Fruit fly (Drosophila melanogaster) whole organism, embryonic: ENCODE results near the gene CG13609.

Experiments used
- Adf1 ChIP-seq: fragments of 200-800 bp; sonication (Bioruptor generic); IDR thresholded peaks from 2 replicates; pipeline ENCODE4 v1.3.6; 2022; ENCODE audit warnings: missing biosample characterization, missing genetic modification characterization
- CG10543 ChIP-seq: fragments of 200-800 bp; sonication (Bioruptor generic); optimal IDR thresholded peaks from 3 replicates; lab custom pipeline; 2017; ENCODE audit warnings: missing biosample characterization, mild to moderate bottlenecking, missing genetic modification characterization, moderate library complexity
- CG11696 ChIP-seq: fragments of 200-800 bp; sonication (Bioruptor generic); IDR thresholded peaks from 2 replicates; pipeline ENCODE4 v1.3.6; 2022; ENCODE audit warnings: missing biosample characterization, missing genetic modification characterization
- CG12299 ChIP-seq: fragments of 200-800 bp; sonication (Bioruptor generic); optimal IDR thresholded peaks from 2 replicates; lab custom pipeline; 2018; ENCODE audit warnings: missing biosample characterization, mild to moderate bottlenecking, missing genetic modification characterization
- CG13775 ChIP-seq: fragments of 200-800 bp; sonication (Bioruptor generic); optimal IDR thresholded peaks from 3 replicates; lab custom pipeline; 2017; ENCODE audit warnings: missing biosample characterization, mild to moderate bottlenecking, missing genetic modification characterization
- CG15514 ChIP-seq: fragments of 200-800 bp; sonication (Bioruptor generic); optimal IDR thresholded peaks from 3 replicates; lab custom pipeline; 2017; ENCODE audit warnings: missing biosample characterization, missing genetic modification characterization, mild to moderate bottlenecking, moderate library complexity, missing genetic modification reagents
- CG17802 ChIP-seq: fragments of 200-800 bp; sonication (Bioruptor generic); optimal IDR thresholded peaks from 2 replicates; lab custom pipeline; 2018; ENCODE audit warnings: missing biosample characterization, mild to moderate bottlenecking, missing genetic modification characterization, moderate library complexity
- CG18011 ChIP-seq: fragments of 200-800 bp; sonication (Bioruptor generic); optimal IDR thresholded peaks from 2 replicates; lab custom pipeline; 2017; ENCODE audit warnings: missing biosample characterization, missing genetic modification characterization, mild to moderate bottlenecking, moderate library complexity, missing genotype
- CG32772 ChIP-seq: fragments of 200-800 bp; sonication (Bioruptor generic); IDR thresholded peaks from 2 replicates; pipeline ENCODE4 v1.3.6; 2022; ENCODE audit warnings: missing biosample characterization, missing genetic modification characterization
- CG4404 ChIP-seq: fragments of 200-800 bp; sonication (Bioruptor generic); IDR thresholded peaks from 2 replicates; pipeline ENCODE4 v1.3.6; 2022; ENCODE audit warnings: missing biosample characterization, missing genetic modification characterization
- CG4707 ChIP-seq: fragments of 200-800 bp; sonication (Bioruptor generic); optimal IDR thresholded peaks from 2 replicates; lab custom pipeline; 2018; ENCODE audit warnings: missing biosample characterization, mild to moderate bottlenecking, missing genetic modification characterization, moderate library complexity
- CG5953 ChIP-seq: fragments of 200-800 bp; sonication (Bioruptor generic); IDR thresholded peaks from 2 replicates; pipeline ENCODE4 v1.3.6; 2022; ENCODE audit warnings: missing biosample characterization, missing genetic modification characterization
- CG6272 ChIP-seq: fragments of 200-800 bp; sonication (Bioruptor generic); IDR thresholded peaks from 2 replicates; pipeline ENCODE4 v1.3.6; 2022; ENCODE audit warnings: missing biosample characterization, missing genetic modification characterization
- CG9727 ChIP-seq: fragments of 200-800 bp; sonication (Bioruptor generic); optimal IDR thresholded peaks from 3 replicates; lab custom pipeline; 2017; ENCODE audit warnings: missing biosample characterization, mild to moderate bottlenecking, missing genetic modification characterization
- CG9817 ChIP-seq: fragments of 200-800 bp; sonication (Bioruptor generic); optimal IDR thresholded peaks from 2 replicates; lab custom pipeline; 2018; ENCODE audit warnings: missing biosample characterization, mild to moderate bottlenecking, missing genetic modification characterization, moderate library complexity
- Doc3 ChIP-seq: fragments of 200-800 bp; sonication (Bioruptor generic); IDR thresholded peaks from 3 replicates; pipeline ENCODE4 v1.3.6; 2022; ENCODE audit warnings: missing biosample characterization, missing genetic modification characterization; ENCODE audit not compliant: partially characterized antibody
- E2f2 ChIP-seq: fragments of 200-800 bp; sonication (Bioruptor generic); IDR thresholded peaks from 2 replicates; pipeline ENCODE4 v1.3.6; 2022; ENCODE audit warnings: missing biosample characterization, missing genetic modification characterization
- Hand ChIP-seq: fragments of 200-800 bp; sonication (Bioruptor generic); optimal IDR thresholded peaks from 2 replicates; lab custom pipeline; 2017; ENCODE audit warnings: mild to moderate bottlenecking, missing biosample characterization, missing genetic modification reagents, missing genetic modification characterization
- Hr78 ChIP-seq, 2 experiments: fragments of 200-800 bp in 1 of 2; fragments of >200 bp in 1 of 2; sonication (Bioruptor generic) in 1 of 2; optimal IDR thresholded peaks; 2 replicates each; lab custom pipeline; 2017 to 2019; ENCODE audit warnings: missing biosample characterization in 2 of 2, missing genetic modification characterization in 2 of 2, mild to moderate bottlenecking in 1 of 2, moderate library complexity in 1 of 2
- Jarid2 ChIP-seq: fragments of 200-800 bp; sonication (Bioruptor generic); optimal IDR thresholded peaks from 3 replicates; lab custom pipeline; 2017; ENCODE audit warnings: mild to moderate bottlenecking, missing biosample characterization, missing genetic modification reagents, missing genetic modification characterization
- Lhr ChIP-seq: fragments of 200-800 bp; sonication (Bioruptor generic); optimal IDR thresholded peaks from 3 replicates; lab custom pipeline; 2017; ENCODE audit warnings: mild to moderate bottlenecking, missing biosample characterization, missing genetic modification reagents, missing genetic modification characterization
- MESR4 ChIP-seq: fragments of 200-800 bp; sonication (Bioruptor generic); optimal IDR thresholded peaks from 2 replicates; lab custom pipeline; 2018; ENCODE audit warnings: missing biosample characterization, mild to moderate bottlenecking, missing genetic modification characterization, moderate library complexity
- NFAT ChIP-seq: fragments of 200-800 bp; sonication (Bioruptor generic); IDR thresholded peaks from 2 replicates; pipeline ENCODE4 v1.3.6; 2022; ENCODE audit warnings: missing biosample characterization, missing genetic modification characterization
- PHDP ChIP-seq: fragments of 200-800 bp; sonication (Bioruptor generic); optimal IDR thresholded peaks from 3 replicates; lab custom pipeline; 2018; ENCODE audit warnings: missing biosample characterization, mild to moderate bottlenecking, missing genetic modification characterization, moderate library complexity
- Ssrp ChIP-seq: fragments of 200-800 bp; sonication (Bioruptor generic); optimal IDR thresholded peaks from 2 replicates; lab custom pipeline; 2018; ENCODE audit warnings: missing biosample characterization, mild to moderate bottlenecking, missing genetic modification characterization, moderate library complexity
- Trl ChIP-seq, 3 experiments: fragments of >200 bp in 2 of 3; fragments of 200-800 bp in 1 of 3; sonication (Bioruptor generic) in 1 of 3; optimal IDR thresholded peaks; 2 replicates in 1 of 3; 3 replicates in 2 of 3; lab custom pipeline; 2016 to 2017; ENCODE audit warnings: missing biosample characterization in 1 of 3, missing genetic modification characterization in 1 of 3
- aop ChIP-seq: fragments of 200-800 bp; sonication (Bioruptor generic); IDR thresholded peaks from 2 replicates; pipeline ENCODE4 v1.3.6; 2022; ENCODE audit warnings: missing biosample characterization, missing genetic modification characterization
- caup ChIP-seq: fragments of 200-800 bp; sonication (Bioruptor generic); optimal IDR thresholded peaks from 3 replicates; lab custom pipeline; 2017; ENCODE audit warnings: missing biosample characterization, mild to moderate bottlenecking, missing genetic modification characterization, moderate library complexity; ENCODE audit not compliant: severe bottlenecking
- chm ChIP-seq: fragments of 200-800 bp; sonication (Bioruptor generic); IDR thresholded peaks from 2 replicates; pipeline ENCODE4 v1.3.6; 2022; ENCODE audit warnings: missing biosample characterization, missing genetic modification characterization
- crol ChIP-seq: fragments of 200-800 bp; sonication (Bioruptor generic); IDR thresholded peaks from 2 replicates; pipeline ENCODE4 v1.3.6; 2022; ENCODE audit warnings: missing biosample characterization, missing genetic modification characterization
- dmrt11E ChIP-seq: fragments of 200-800 bp; sonication (Bioruptor generic); optimal IDR thresholded peaks from 3 replicates; lab custom pipeline; 2018; ENCODE audit warnings: missing biosample characterization, mild to moderate bottlenecking, missing genetic modification characterization, moderate library complexity
- ems ChIP-seq: fragments of 200-800 bp; sonication (Bioruptor generic); optimal IDR thresholded peaks from 3 replicates; lab custom pipeline; 2016; ENCODE audit warnings: missing biosample characterization, missing genetic modification characterization
- ftz-f1 ChIP-seq: fragments of 200-800 bp; sonication (Bioruptor generic); optimal IDR thresholded peaks from 2 replicates; lab custom pipeline; 2016; ENCODE audit warnings: missing biosample characterization, missing genetic modification characterization
- ind ChIP-seq: fragments of 200-800 bp; sonication (Bioruptor generic); optimal IDR thresholded peaks from 3 replicates; lab custom pipeline; 2016; ENCODE audit warnings: missing biosample characterization, missing genetic modification characterization
- jing ChIP-seq: fragments of 200-800 bp; sonication (Bioruptor generic); optimal IDR thresholded peaks from 2 replicates; lab custom pipeline; 2018; ENCODE audit warnings: missing biosample characterization, mild to moderate bottlenecking, missing genetic modification characterization
- lmd ChIP-seq: fragments of 200-800 bp; sonication (Bioruptor generic); IDR thresholded peaks from 2 replicates; pipeline ENCODE4 v1.3.6; 2022; ENCODE audit warnings: missing biosample characterization, missing genetic modification characterization
- mirr ChIP-seq: fragments of 200-800 bp; sonication (Bioruptor generic); optimal IDR thresholded peaks from 3 replicates; lab custom pipeline; 2018; ENCODE audit warnings: missing biosample characterization, mild to moderate bottlenecking, missing genetic modification characterization
- p53 ChIP-seq: fragments of 200-800 bp; sonication (Bioruptor generic); optimal IDR thresholded peaks from 2 replicates; lab custom pipeline; 2016; ENCODE audit warnings: missing biosample characterization, missing genetic modification characterization
- psq ChIP-seq: fragments of 200-800 bp; sonication (Bioruptor generic); optimal IDR thresholded peaks from 2 replicates; lab custom pipeline; 2017; ENCODE audit warnings: missing biosample characterization, missing genetic modification characterization
- row ChIP-seq: fragments of 200-800 bp; sonication (Bioruptor generic); IDR thresholded peaks from 3 replicates; pipeline ENCODE4 v1.3.6; 2022; ENCODE audit warnings: missing biosample characterization, missing genetic modification characterization
- sna ChIP-seq: fragments of 200-800 bp; sonication (Bioruptor generic); IDR thresholded peaks from 2 replicates; pipeline ENCODE4 v1.3.6; 2022; ENCODE audit warnings: missing biosample characterization, missing genetic modification characterization; ENCODE audit not compliant: partially characterized antibody
- so ChIP-seq: fragments of 200-800 bp; sonication (Bioruptor generic); IDR thresholded peaks from 3 replicates; pipeline ENCODE4 v1.3.6; 2022; ENCODE audit warnings: missing biosample characterization, missing genetic modification characterization
- sqz ChIP-seq: fragments of 200-800 bp; sonication (Bioruptor generic); optimal IDR thresholded peaks from 3 replicates; lab custom pipeline; 2018; ENCODE audit warnings: missing biosample characterization, mild to moderate bottlenecking, missing genetic modification characterization
- trem ChIP-seq: fragments of 200-800 bp; optimal IDR thresholded peaks from 3 replicates; lab custom pipeline; 2019; ENCODE audit warnings: missing biosample characterization, mild to moderate bottlenecking, missing genetic modification characterization, moderate library complexity
- vvl ChIP-seq: fragments of 200-800 bp; sonication (Bioruptor generic); IDR thresholded peaks from 2 replicates; pipeline ENCODE4 v1.3.6; 2022; ENCODE audit warnings: missing biosample characterization, missing genetic modification characterization
- wek ChIP-seq: fragments of 200-800 bp; sonication (Bioruptor generic); optimal IDR thresholded peaks from 3 replicates; lab custom pipeline; 2018; ENCODE audit warnings: missing biosample characterization, mild to moderate bottlenecking, missing genetic modification characterization, moderate library complexity

Gene CG13609

DNA sequence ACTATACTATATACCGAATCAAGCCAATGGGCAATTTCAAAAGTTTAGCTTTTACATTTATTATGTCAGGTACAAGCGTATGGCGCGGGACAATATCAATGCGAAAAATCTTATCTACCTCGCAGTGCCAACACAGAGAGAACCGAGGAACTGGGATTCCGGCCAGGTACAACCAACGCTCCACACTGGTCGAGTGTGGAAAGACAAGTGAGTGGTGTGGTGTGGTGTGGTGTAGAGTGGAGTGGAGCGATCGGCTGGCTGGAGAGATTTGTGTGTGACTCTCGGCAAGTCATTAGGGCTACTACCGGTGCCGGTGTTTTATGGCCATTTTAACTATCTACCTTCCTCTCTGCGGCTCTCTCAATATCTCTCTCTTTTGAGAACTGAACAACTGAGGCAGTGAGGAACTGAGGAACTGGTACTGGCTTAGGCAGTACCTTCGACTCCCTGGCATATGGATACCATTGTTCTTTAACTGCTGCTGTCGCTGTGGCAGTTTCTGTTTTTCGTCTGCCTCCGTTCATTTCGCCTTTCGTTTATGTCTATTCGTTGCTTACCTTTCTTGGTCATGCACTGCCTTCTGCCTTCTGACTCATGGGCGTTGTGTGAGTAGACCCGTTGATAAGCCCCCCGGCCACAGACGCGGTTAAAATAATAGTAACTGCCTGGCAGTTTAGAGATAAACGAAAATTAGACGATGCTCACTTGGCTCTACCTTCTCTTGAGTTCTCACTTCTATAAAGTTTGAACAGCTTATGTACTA is 32.6 kb downstream of the CG13609 start (continued):
- peak; percentile 22 for TF ChIP-seq mirr (GFP tag; lab: Kevin White, UChicago)
- TF ChIP-seq E2f2 (GFP tag; lab: Robert Waterston, UW): peak; percentile 62
- peak; percentile 83 for TF ChIP-seq CG12299 (tag; lab: Kevin White, UChicago)
- TF ChIP-seq Trl (optimal IDR thresholded peaks at IDR 0.05; lab: Kevin White, UChicago): peak; percentile 83 to 90
- TF ChIP-seq Trl (GFP tag; optimal IDR thresholded peaks at IDR 0.05; lab: Kevin White, UChicago): peak; percentile 88
- peak; percentile 67 for TF ChIP-seq wek (GFP tag; lab: Kevin White, UChicago)
- peak; percentile 89 for TF ChIP-seq CG32772
- no peak for TF ChIP-seq Doc3 (GFP tag; lab: Robert Waterston, UW)
- TF ChIP-seq CG17802 (tag; lab: Kevin White, UChicago): peak; percentile 78

DNA sequence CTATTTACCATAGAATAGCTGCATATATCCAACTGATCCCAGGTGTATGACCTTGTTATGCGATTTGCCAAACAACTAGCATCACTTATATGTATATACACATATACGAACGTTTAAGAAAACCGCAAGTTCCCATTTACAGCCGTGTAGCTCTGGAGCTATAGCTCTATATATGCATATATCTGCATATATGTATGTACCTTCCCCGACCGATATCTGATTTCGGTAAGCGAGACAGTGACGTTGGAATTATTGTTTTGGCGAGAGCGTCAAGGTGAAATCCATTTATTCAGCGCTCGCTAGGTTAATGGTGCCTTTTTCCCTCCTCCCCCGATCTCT is 33.2 kb downstream of the CG13609 start:
- peak; percentile 32 for TF ChIP-seq MESR4 (GFP tag; lab: Kevin White, UChicago)
- TF ChIP-seq row: no peak
- TF ChIP-seq CG6272: no peak
- peak; percentile 85 for TF ChIP-seq ftz-f1 (GFP tag; lab: Kevin White, UChicago)
- TF ChIP-seq mirr (GFP tag; lab: Kevin White, UChicago): no peak
- peak; percentile 54 for TF ChIP-seq CG9727
- TF ChIP-seq so (GFP tag; lab: Robert Waterston, UW): peak; percentile 1; the same call in 1 of the 3 replicates
- no peak for TF ChIP-seq dmrt11E (tag; lab: Kevin White, UChicago)
- TF ChIP-seq sqz (GFP tag; lab: Kevin White, UChicago): no peak
- peak; percentile 47; the same call in 1 of the 2 replicates for TF ChIP-seq crol (GFP tag; lab: Robert Waterston, UW)
- TF ChIP-seq lmd (GFP tag; lab: Robert Waterston, UW): no peak
- TF ChIP-seq Hand: no peak
- TF ChIP-seq CG18011 (GFP tag; lab: Kevin White, UChicago): no peak
- TF ChIP-seq CG15514 (GFP tag; lab: Kevin White, UChicago): no peak
- no peak for TF ChIP-seq NFAT (GFP tag; lab: Robert Waterston, UW)
- no peak for TF ChIP-seq CG17802 (tag; lab: Kevin White, UChicago)
- no peak for TF ChIP-seq vvl (GFP tag; lab: Robert Waterston, UW)
- TF ChIP-seq trem (tag; lab: Kevin White, UChicago): no peak
- no peak for TF ChIP-seq ems (GFP tag; lab: Kevin White, UChicago)
- TF ChIP-seq psq: no peak
- TF ChIP-seq caup: no peak
- TF ChIP-seq Jarid2 (GFP tag; lab: Kevin White, UChicago): no peak
- TF ChIP-seq p53 (GFP tag; lab: Kevin White, UChicago): no peak
- TF ChIP-seq Ssrp (tag; lab: Kevin White, UChicago): no peak
- peak in 1 of 2 experiments; percentile 6 for TF ChIP-seq Hr78 (GFP tag; optimal IDR thresholded peaks at IDR 0.05; lab: Kevin White, UChicago)
- TF ChIP-seq CG10543: no peak
- 0 out of 2 replicates have a peak, but pooled peaks have one; percentile 1 for TF ChIP-seq aop (GFP tag; lab: Robert Waterston, UW)
- TF ChIP-seq CG5953 (GFP tag; lab: Robert Waterston, UW): no peak
- TF ChIP-seq Adf1 (GFP tag; lab: Robert Waterston, UW): no peak
- TF ChIP-seq CG13775 (GFP tag; lab: Kevin White, UChicago): no peak
- TF ChIP-seq CG11696 (GFP tag; lab: Robert Waterston, UW): no peak
- TF ChIP-seq CG4707 (GFP tag; lab: Kevin White, UChicago): no peak
- no peak for TF ChIP-seq CG4404 (GFP tag; lab: Robert Waterston, UW)
- no peak for TF ChIP-seq sna (GFP tag; lab: Robert Waterston, UW)
- TF ChIP-seq CG9817 (tag; lab: Kevin White, UChicago): no peak
- no peak for TF ChIP-seq ind
- TF ChIP-seq PHDP (tag; lab: Kevin White, UChicago): no peak
- TF ChIP-seq Lhr (GFP tag; lab: Kevin White, UChicago): peak; percentile 64
- no peak for TF ChIP-seq jing
- no peak; the same call in 1 of the 2 replicates for TF ChIP-seq E2f2 (GFP tag; lab: Robert Waterston, UW)
- TF ChIP-seq chm: no peak
